Worm (Caenorhabditis elegans) whole organism, L4/young adult: ENCODE data around the gene W08G11.3.
"Not testable (repeated sequence)": the region's sequence is repeated elsewhere in the genome, so short reads cannot be mapped to it uniquely, and the experiment has no call there.

Experiments
- W03F9.2 ChIP-seq: fragments of 150-350 bp; optimal IDR thresholded peaks from 2 replicates; lab custom pipeline; 2014; ENCODE audit warnings: missing biosample characterization, missing genetic modification characterization
- dao-5 ChIP-seq: sonication (generic microtip); optimal IDR thresholded peaks from 2 replicates; lab custom pipeline; 2016; ENCODE audit warnings: missing genotype, missing genetic modification characterization, moderate library complexity, missing compliant biosample characterization
- him-1 ChIP-seq: sonication (generic microtip); optimal IDR thresholded peaks from 2 replicates; lab custom pipeline; 2016; ENCODE audit warnings: missing genotype, missing genetic modification reagents, missing genetic modification characterization, missing compliant biosample characterization

The W08G11.3 gene

DNA sequence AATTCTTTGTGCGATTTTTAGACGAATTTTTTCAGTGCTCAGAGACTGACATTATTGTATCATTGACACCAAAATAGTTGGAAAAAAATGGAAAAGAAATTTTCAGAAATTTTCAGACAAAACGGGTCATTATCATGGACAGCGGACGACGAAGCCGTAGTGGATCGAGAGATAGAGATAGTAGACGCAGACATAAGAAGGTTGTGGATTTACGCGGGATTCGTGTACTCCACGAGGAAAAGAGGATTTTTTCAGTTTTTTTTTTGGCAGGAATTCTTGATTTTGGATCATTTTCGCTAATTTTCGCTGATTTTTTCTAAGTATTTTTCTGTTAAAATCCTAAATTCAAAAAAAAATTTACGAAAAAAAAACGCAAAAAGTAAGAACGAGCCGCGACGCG is at the start of gene W08G11.3:
Gene W08G11.3 (plus strand): TSS at position 107 of the 400 bp plus-strand sequence.
- TF ChIP-seq him-1 (no peak), W03F9.2 (tag; lab: Kevin White, UChicago) (no peak), dao-5 (tag; lab: Kevin White, UChicago) (no peak)

DNA sequence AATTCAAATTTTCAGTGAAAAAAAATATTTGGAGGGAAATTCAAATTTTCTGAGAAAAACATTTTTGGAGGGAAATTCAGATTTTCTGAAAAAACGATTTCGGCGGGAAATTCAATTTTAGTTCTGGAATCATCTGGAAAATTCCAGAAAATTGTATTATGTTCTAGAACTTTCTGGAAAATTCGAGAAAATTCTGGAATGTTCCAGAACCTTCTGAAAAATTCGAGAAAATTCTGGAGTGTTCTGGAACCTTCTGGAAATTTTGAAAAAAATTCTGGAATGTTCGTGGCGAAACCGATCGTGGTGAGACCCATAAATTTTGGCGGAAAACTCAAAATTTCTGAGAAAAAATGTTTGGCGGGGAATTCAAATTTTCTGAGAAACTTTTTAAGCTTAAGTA is 45.3 kb upstream of the W08G11.3 start:
- no peak for TF ChIP-seq dao-5 (tag; lab: Kevin White, UChicago)
- TF ChIP-seq W03F9.2 (tag; lab: Kevin White, UChicago), result no peak
- no peak for TF ChIP-seq him-1

DNA sequence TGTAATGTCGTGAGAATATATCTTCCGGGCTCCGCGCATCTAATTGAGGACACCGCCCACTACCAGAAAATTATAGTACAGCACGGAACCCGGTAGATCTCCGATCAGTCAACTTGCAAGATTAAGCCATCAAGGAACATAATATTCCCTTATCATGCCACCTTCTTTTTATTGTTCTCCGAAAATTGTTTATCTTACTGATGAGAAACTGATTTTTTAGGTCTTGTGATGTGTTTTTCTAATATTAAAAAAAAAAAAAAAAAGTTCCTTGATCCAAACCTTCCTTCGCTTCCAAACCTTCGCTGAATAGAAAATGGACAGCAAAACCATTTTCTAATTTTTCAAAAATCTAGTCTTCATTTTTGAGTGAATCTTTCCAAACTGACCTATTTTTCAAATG is 38.6 kb upstream of the W08G11.3 start, which contains the start of gene F57G8.7:
Gene F57G8.7 (plus strand): TSS at position 301 of the 400 bp plus-strand sequence.
- TF ChIP-seq him-1 (no peak), W03F9.2 (tag; lab: Kevin White, UChicago) (no peak), dao-5 (tag; lab: Kevin White, UChicago) (no peak)

DNA sequence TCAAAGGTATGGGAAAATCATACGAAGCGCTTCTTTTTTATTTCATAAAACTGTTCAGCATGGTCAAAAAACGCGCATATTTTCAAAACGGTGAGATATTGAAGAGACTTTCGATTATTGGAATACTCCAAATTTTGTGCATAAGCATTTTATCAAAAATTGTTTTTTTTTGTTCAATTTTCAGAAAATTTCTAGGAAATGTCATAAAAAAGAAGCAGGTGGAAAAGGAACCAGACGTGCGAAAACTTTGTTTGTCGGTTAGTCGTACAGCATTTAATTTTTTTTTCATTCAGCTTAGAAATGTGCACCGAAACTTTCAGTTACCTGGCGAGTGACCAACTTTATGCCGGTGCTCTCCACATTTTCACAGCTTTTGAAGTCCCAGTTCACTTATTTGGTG is 34.1 kb upstream of the W08G11.3 start, which contains the start of gene srh-167:
Gene srh-167 (plus strand): TSS at position 301 of the 400 bp plus-strand sequence.
- no peak for TF ChIP-seq W03F9.2 (tag; lab: Kevin White, UChicago)
- no peak for TF ChIP-seq dao-5 (tag; lab: Kevin White, UChicago)
- TF ChIP-seq him-1, result no peak

DNA sequence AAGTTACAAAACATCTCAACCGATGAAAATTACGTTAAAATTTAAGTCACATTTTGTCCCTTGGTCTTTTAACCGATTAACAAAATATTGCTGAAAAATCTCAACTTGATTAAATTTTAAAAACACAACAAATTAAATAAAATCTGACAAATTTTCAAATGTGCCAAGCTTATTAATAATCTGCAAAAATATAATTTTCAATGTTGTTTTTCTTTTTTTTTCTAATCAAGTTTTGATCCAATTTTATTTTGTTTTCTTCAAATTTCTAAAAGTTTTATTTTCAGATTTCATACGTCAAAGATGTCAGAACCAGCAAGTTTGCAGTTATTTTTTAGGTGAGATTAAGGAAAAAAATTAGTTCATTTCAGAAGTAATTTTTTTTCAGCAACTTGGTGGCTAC is 31.2 kb upstream of the W08G11.3 start, which contains the start of gene srw-87:
Gene srw-87 (plus strand): TSS at position 301 of the 400 bp plus-strand sequence.
- TF ChIP-seq W03F9.2 (tag; lab: Kevin White, UChicago) (no peak), him-1 (no peak), dao-5 (tag; lab: Kevin White, UChicago) (no peak)

DNA sequence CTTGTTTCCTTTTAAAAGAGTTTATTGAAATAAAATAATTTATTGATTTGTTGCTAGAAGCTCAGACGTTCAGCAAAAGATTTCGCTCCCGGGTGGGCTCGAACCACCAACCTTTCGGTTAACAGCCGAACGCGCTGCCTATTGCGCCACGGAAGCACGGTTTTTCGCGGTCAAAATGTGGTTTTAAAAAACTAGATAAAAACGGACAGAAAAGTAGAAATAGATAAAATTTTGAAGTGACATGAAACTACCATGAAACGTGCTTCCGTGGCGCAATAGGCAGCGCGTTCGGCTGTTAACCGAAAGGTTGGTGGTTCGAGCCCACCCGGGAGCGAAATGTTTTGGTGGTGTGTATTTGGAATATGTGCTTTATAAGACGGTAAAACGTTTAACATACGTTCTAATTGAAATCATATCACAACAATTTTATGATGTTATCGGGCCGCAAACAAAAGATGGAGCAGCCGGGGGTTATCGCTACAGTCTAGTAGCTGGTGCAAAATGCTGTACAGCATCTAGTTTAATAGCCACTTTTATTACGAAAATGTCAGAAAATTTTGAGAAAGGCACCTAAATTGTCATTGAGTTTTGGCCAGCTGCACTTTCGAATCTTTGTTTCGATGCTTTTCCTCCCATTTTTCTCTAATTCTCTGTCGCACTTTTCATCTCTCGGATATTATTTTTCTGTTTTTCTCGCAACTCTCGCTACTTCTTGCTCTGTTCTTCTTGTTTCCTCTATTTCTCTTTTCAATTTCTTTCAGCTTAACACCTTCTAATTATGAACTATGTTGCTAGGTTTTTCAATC is 29.0 kb upstream of the W08G11.3 start, which contains the start of gene slc-9B.2:
Gene slc-9B.2 (plus strand): TSS at position 756 of the 806 bp plus-strand sequence.
- TF ChIP-seq him-1; dao-5 (tag; lab: Kevin White, UChicago); W03F9.2 (tag; lab: Kevin White, UChicago): not testable (repeated sequence)

DNA sequence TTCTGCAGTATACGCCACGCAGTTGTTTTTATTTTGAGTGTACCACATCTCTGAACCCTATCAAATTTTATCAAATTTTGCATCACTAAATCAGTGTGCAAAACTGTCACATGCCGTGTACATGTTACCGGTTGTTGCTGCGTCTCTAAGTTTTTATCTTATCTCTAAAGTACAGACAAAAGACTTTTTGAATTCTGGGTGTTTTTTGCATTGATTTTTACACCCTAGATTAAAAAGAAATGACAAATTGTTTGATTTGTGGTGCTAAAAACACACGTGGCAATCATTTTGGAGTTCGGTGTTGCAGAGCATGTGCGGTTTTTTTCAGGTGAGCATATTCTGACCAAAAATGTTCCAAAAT is 25.2 kb upstream of the W08G11.3 start, which contains the start of gene nhr-193:
Gene nhr-193 (plus strand): TSS at position 51 of the 361 bp plus-strand sequence.
- TF ChIP-seq W03F9.2 (tag; lab: Kevin White, UChicago) (no peak), him-1 (no peak), dao-5 (tag; lab: Kevin White, UChicago) (no peak)

DNA sequence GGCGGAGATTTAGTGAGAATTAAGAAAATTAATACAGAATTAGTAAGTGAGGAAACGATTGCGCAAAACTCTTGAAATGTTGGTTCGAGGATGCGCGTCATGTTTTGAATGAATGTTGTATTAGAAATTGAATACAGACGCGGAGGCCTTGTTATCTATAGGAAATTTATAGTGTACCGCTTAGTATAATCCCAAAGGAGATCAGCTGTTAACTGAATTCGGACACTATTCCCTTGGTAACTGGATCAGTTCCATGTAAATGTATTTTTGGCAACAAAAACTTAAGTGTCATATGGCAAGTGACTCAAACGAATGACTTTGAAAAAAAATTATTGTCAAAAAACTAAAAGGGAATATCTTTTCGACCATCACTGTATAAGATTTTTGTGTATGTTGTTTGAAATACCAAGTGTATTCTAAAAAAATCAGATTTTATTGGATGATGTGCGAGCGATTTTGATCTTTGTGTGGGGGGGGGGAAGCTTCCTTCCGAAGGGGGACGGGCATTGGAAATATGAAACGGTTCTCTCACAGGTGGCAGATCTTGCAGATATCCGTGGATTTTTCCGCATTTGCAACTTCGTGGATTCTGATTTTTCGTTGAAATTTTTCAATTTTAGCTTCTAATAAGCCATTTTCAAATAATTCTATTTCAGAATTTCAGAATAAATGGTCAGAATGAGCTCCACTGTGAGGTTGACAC is 20.9 kb upstream of the W08G11.3 start, which contains the start of the genes W08G11.5 and W08G11.1:
Gene W08G11.5 (minus strand): TSS at position 101 of the 703 bp plus-strand sequence.
Gene W08G11.1 (plus strand): TSS at position 653 of the 703 bp plus-strand sequence.
- no peak for TF ChIP-seq him-1
- TF ChIP-seq dao-5 (tag; lab: Kevin White, UChicago), result no peak
- no peak for TF ChIP-seq W03F9.2 (tag; lab: Kevin White, UChicago)

DNA sequence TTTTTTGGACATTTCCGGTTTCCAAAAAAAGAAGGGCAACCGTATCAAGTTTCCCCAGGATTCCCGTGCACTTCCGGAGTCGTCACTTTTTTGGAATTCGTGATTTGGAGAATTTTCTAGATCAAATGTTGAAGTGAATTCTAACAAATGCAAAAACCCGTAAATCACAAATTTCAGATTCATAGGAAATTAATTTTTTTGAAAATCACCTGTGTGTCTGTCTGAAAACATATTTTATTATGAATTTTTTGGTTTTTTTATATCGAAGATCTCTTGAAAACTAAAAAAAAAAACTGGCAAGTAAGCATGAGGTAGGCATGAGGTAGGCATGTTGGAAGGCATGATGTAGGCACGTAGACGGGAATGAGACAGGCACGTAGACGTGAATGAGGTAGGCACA is 17.4 kb upstream of the W08G11.3 start:
- TF ChIP-seq him-1 (no peak), W03F9.2 (tag; lab: Kevin White, UChicago) (no peak), dao-5 (tag; lab: Kevin White, UChicago) (no peak)

DNA sequence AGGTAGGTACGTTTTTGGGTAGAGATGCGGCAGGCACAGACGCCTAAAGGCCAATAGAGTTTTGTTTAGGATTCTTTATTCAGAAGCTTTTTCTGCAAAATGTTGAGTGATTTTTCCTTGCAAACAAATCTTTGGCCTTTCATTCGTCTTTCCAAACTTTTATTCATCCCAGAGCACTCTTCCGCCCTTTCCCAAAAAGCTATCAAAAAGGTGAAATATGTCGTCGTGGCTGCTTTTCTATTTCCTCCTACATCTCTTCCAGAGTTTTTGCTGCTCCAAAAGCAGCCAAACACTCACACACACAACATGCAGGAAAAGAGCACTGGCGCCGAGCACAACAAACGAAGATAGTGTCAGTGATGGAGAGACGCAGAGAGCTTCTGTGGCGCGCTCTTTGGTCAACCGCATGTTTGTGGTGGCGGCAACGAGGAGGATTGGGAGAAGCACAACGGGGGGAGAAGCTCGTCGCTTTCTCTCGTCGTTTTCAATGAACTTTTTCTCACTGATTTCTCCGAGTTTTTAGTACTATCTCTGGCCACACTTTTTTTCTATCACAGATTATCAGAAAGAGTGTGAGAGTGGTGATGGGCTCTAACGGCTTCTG is 16.6 kb upstream of the W08G11.3 start:
- TF ChIP-seq W03F9.2 (tag; lab: Kevin White, UChicago) (no peak), him-1 (peak; percentile 81), dao-5 (tag; lab: Kevin White, UChicago) (no peak)

DNA sequence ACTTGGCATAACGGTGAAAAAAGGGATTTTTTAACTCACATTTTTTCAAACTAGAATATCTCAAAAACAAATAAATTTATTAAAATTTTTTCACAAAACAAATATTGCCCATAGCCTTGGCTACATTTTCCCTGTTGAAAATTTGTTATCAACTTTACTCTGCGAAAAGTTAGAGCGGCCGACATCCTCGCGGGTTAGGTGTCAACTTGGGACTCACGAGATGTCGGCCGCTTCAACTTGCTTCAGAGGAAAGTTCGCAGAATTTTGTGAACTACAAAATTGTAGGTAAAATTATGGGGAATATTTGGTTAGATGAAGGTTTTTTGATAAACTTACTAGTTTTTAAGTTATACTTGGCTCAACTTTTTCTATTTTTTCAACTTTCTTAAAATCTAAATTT is 15.7 kb upstream of the W08G11.3 start:
- TF ChIP-seq dao-5 (tag; lab: Kevin White, UChicago), result no peak
- TF ChIP-seq W03F9.2 (tag; lab: Kevin White, UChicago), result no peak
- TF ChIP-seq him-1, result no peak

DNA sequence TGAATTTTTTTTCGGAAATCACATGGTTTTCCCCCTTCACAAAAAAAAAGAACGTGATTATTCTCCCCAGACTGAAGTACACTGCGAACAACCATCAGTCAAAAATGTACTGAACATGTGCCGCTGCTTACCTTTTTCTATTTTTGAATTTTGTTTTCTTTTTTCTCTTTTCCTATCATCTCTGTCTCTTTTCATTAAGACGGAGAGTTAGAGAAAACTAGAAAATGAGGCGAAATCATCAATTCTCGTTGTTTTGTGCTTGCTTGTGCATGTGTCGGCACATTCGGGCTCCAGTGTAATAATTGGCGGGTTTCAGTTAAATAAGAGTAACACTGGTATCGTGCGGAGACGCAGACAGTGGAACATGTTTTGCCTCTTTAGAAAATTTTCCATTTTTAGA is 15.2 kb upstream of the W08G11.3 start:
- TF ChIP-seq W03F9.2 (tag; lab: Kevin White, UChicago) (peak; percentile 17), him-1 (no peak)

DNA sequence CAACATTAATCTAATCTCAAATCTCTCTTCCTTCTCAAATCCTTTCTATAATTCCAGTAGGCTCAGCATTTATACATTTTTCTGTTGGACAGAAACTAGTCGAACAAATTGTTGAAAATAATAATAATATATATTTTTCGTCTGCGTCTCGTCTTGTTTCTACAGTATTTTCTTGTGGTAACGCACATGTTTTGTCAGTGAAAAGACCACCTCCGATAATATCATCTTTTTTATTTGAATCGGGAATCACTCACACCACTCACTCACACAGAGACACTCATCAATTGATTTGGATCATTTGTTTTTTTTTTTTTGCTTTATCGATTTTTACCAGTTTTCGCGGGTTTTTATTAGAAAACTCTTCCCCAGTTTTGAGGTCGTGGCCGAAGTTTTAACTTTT is 12.8 kb upstream of the W08G11.3 start:
- TF ChIP-seq dao-5 (tag; lab: Kevin White, UChicago), result no peak
- TF ChIP-seq W03F9.2 (tag; lab: Kevin White, UChicago), result no peak
- TF ChIP-seq him-1, result no peak
